Fruit fly (Drosophila melanogaster): ENCODE measurements around the gene Ing3.

DNA sequence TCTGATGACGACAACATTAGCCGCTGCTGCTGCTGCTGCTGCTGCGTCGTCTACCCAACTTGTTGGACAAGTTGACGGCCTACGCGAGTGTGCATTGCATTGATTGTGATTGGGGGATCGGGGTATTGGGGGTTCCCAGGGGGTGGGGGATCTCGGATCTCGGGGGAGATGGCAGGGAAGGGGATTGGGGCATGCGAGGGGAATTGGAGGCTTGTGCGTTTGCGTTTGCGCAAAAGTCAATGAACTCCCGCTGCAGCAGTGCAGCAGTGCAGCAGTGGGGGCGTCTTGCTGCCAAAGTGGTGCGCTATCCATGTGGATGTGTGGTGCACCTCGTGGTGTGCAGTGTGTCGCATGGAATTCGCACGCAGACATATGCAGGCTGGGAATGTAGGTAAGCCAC is 23.9 kb upstream of the Ing3 start:
- TF ChIP-seq psq (optimal IDR thresholded peaks at IDR 0.05): no peak
- TF ChIP-seq insv (optimal IDR thresholded peaks at IDR 0.05): no peak
- no peak for TF ChIP-seq Sin3A (optimal IDR thresholded peaks at IDR 0.05)
